Worm (Caenorhabditis elegans) whole organism, dauer: ENCODE data around the gene lys-5.

Source experiments
- unc-62 ChIP-seq: sonication (generic microtip); optimal IDR thresholded peaks from 2 replicates; lab custom pipeline; 2017; ENCODE audit warnings: missing biosample characterization, missing genetic modification reagents, missing genetic modification characterization

lys-5 gene

DNA sequence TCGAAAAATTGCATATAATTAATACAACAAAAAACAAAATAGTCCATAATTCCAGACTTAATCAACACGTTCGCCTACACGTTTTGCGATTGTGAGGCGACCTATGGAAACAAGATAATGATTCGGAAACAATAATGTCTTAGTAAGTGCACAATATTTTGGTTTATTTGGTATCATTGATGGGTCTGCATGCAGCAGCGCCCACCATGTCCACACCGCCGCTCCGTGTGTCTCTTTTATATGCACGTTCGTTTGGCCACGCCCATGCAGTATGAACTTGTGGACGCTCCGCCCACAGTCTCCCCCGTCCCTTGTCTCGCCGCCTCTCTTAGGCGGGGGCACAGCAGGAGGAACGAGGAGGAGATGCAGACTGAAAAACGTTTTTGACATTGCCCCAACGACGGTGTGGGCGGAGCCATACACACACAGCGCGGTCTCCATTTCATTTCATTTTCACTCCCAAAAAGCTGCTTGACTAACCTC lies 31.1 kb downstream of the lys-5 start, which contains the start of gene mig-38:
Gene mig-38, plus strand, starts transcription at position 54 of the 483 bp plus-strand sequence.
- no peak for TF ChIP-seq unc-62 (GFP tag; lab: Kevin White, UChicago)

DNA sequence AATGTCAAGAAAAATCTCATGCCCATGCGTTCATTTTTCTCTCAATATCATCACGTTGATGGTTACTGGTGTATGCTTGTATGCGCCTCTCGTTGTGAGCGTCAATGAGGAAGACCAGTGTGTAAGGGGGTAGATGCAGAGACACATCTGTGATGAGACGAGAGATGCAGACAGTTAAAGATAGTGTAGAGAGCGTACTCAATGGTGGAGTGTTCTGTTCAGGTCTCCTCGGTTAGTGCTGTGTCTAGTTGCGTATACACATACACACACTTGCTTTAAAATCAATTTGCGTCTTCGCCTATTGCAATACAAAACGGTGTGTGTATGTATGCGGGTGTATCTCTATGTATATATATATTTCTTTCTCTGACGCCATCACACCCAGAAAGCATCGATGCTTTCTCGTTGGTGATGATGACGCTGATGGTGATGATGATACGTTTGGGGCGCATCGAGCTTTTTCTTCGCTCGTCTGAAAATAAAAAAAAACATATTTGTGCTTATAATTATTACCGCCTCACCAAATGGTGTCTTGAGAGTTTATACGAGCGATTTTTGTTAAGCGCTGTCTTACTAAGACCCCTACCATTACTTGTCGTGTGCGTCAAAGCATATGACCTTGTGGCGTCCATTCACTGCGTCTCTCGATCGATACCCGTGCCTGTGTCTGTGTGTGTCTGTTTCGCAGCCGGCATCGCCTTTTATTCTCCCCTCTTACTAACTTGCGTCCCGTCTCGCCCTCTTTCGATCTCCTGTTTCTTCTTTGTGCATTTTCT lies 31.8 kb downstream of the lys-5 start, which contains the start of gene F40F11.3:
Gene F40F11.3, minus strand, starts transcription at position 589 of the 776 bp plus-strand sequence.
- TF ChIP-seq unc-62 (GFP tag; lab: Kevin White, UChicago) = no peak

DNA sequence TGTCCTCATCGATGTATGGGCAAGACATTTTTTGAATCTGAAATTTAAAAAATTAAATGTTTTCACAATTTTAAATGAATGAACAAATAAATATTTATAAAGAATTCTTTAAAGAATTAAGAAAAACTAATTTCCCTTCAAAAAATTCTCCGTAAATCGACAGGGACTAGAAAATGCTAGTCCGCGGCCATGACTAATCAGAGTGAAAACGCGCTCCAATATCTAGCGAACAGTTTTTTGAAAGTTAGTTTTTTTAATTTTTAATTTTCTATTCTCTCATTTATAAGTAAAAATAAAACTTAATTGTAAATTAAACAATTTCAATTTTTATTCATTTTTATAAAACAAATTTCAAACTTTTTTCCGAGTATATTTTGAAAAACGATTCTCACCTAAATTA lies 32.6 kb downstream of the lys-5 start:
- no peak for TF ChIP-seq unc-62 (GFP tag; lab: Kevin White, UChicago)

DNA sequence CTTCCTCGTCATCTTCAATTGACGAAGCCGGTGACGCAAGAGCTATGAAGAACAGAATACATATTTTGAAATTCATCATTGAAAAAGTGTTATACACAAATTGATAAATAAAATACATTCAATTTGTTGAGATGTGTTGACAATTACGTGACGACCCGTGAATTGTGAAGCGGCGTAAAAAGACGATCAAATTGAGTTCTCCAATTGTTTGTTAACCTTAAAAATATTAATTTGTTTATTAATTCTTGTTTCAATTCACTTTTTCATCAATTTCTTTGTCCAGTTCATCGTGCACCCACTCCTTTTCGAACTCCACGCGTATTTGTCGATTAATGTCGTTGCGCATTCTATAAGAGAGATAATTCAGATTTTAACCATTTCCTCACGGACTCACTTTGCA lies 33.2 kb downstream of the lys-5 start, which contains the start of gene spe-36:
Gene spe-36, minus strand, starts transcription at position 101 of the 400 bp plus-strand sequence.
- no peak for TF ChIP-seq unc-62 (GFP tag; lab: Kevin White, UChicago)

DNA sequence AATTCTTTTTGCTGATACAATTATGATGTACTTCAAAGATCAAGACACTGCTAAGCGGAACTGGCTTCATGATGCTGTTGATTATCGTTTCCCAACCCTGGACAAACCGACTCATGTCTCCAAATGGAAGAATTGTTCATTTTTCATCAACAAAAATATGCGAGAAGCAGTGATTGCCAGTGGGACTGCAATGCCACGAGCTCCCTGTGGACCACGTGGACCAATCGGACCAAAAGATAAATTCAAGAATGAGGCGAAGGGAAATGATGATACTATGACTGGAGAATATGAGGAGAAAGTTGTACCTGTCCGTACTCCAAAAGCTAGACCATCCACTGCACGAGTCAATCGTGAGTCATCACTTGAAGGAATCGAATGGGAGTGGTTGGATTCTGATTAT lies 38.9 kb downstream of the lys-5 start:
- no peak for TF ChIP-seq unc-62 (GFP tag; lab: Kevin White, UChicago)

DNA sequence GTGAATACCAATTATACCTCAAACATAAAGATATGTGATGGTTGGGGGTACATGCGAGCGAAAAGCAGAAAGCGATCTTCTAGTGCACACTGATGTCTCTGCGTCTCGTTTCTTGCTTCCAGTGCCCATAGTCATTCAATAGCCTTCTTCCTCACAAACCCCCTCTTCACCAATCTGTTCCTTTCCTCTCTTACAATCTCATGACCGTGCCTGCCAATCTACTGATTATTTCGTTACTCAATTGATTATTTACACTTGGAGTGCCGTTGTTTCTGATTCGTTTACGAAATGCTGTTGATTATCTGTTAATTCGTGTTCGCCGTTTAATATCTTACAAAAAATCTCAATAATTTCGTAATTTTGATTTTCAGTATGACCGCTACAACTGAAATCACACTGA lies 40.5 kb downstream of the lys-5 start:
- no peak for TF ChIP-seq unc-62 (GFP tag; lab: Kevin White, UChicago)

DNA sequence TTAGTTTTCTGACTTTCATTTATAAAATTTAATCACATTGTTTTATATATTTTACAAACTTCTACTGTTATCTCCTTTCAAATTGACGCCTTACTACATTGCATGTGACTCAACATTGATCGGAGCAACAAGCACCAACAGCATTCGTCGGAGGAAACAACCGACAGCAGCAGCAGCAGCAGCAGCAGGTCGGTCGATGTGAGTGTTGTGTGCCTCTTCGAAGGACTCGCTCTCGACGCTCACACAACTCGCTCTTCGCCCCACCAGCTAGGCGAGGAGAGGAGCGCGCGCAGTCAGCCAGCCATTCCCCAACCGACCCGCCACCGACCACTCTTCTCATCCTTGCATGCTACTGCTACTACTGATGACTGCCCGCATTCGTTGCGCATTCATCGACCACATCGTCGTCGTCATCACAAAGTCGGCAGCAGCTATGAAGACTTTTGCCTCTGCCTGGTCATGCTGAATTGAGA lies 41.4 kb downstream of the lys-5 start, which contains the start of gene F12F6.1:
Gene F12F6.1, plus strand, starts transcription at position 51 of the 473 bp plus-strand sequence.
- no peak for TF ChIP-seq unc-62 (GFP tag; lab: Kevin White, UChicago)

DNA sequence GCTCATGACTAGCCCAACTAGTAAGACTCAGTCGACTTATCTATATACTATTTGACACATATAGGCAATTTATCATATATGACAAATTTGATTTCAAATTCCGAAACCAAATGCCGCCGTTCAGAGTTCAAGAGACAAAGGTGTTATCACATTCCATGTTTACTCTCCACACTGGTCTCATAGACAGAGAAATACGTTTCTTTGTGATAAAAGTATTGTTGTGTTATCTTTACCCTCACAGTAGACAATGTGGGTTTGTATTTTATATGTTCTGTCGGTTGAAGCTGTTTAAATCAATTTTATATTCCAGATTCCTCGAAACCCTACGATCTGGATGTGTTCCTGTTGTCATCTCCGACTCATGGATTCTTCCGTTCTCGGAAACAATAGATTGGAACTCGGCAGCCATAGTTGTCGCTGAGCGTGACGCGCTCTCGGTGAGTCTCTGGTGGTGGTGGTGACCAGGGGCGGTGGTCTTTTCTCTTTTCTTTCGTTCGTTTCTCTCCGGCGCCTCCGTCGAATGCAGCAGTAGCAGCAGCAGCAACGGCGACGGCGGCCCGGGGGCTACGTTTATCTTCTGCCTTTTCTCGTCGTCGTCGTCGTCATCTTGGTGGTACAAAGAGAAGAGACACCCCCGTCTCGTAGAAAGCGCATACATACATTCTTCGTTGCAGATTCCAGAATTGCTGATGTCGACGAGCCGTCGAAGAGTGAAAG lies 42.8 kb downstream of the lys-5 start:
- no peak for TF ChIP-seq unc-62 (GFP tag; lab: Kevin White, UChicago)

DNA sequence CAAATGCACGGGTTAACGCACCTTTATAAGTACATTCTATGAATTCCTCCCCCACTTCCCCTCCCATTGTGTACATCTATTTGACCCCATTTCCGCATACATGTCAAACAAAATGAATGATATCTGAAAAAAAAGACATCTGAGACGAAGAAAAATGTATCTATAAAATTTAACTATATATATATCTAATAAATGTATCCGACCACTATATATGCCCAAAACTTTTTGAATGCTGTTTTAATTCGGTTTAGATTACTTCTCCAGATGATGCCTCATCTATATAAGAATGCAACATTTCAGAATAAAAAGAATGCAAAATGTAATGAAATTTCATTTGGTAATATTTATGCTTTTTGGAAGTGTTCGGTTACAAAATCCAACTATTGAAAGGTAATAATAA lies 46.9 kb downstream of the lys-5 start, which contains the start of gene rib-1:
Gene rib-1, plus strand, starts transcription at position 301 of the 400 bp plus-strand sequence.
- TF ChIP-seq unc-62 (GFP tag; lab: Kevin White, UChicago) = no peak

DNA sequence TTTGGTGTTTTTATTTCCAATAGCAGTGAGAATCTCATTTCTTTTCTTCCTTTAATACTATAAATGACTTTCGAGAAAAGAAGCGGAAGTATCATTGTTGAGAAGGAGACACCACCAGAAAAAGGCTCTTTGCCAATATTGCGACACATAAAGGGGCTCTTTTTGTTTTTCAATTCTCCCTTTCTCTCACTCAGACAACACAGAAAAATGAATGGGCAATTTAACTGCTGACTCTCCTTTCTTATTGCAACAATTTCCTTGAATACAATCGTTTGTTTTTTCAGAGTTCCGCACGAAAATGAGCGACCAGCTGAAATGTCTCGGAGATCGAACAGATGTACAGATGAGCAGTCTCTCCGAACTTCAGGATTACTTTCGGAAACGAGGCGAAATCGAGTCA lies 51.1 kb downstream of the lys-5 start:
- TF ChIP-seq unc-62 (GFP tag; lab: Kevin White, UChicago) = no peak
